Worm (Caenorhabditis elegans): ENCODE measurements around the gene vps-33.1.

vps-33.1 gene

ce11 chrIII:8667382-8667781, 33.3 kb upstream of the vps-33.1 start, which contains the start of gene dpy-19:
TSS of gene dpy-19 (minus strand) at chrIII:8667482.
- TF ChIP-seq him-1 (tag; optimal IDR thresholded peaks at IDR 0.05): no peak
- TF ChIP-seq W03F9.2 (tag; optimal IDR thresholded peaks at IDR 0.05): no peak
- TF ChIP-seq dao-5 (tag; optimal IDR thresholded peaks at IDR 0.05): no peak

ce11 chrIII:8668717-8669116, 32.0 kb upstream of the vps-33.1 start:
- TF ChIP-seq him-1 (tag; optimal IDR thresholded peaks at IDR 0.05): no peak
- TF ChIP-seq W03F9.2 (tag; optimal IDR thresholded peaks at IDR 0.05): no peak
- TF ChIP-seq dao-5 (tag; optimal IDR thresholded peaks at IDR 0.05): no peak

DNA sequence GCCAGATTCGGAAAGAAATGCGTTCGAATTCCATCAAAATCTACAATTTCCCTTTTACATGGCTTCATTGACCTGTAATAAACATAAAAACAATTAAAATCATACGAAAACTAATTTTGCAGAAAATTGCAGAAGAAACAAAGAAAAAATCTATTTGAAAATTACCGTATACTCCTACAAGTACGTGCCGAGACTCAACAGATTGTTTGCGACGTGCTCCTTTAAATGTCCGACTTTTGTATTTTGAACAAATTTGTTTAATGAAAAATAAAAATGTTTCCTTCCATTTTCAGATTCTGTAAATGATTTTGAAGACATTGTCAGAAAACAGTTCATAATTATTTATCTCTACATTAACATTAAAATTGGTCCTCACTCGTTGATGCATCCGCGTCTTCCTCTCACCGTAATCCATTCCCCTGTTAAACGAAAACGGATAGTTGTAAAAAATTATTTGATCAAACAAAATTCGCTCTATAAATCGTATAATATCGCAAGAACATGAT, 25.7 kb upstream of the vps-33.1 start, which contains the start of gene pgl-2:
Gene pgl-2 (minus strand): TSS at position 456 of the 506 bp plus-strand sequence.
- no peak for TF ChIP-seq dao-5 (tag; optimal IDR thresholded peaks at IDR 0.05)
- no peak for TF ChIP-seq W03F9.2 (tag; optimal IDR thresholded peaks at IDR 0.05)
- no peak for TF ChIP-seq him-1 (tag; optimal IDR thresholded peaks at IDR 0.05)

DNA sequence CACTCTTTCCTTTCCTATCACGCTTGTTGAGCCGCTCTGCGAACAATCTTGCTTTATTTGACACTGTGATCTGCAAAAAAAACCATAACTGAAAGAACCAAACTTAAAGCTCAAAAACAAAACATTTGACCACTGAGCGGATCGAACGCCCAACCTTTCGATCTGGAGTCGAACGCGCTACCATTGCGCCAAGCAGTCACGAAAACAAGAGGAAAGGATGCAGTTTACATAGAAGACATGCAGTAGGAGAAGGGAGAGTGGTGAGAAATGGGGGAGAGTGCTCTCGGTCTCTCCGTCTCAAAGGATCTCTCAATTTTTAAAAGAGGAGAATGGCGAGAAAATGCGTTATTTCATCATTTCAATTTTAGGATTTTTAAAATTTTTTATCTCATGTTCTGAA, 22.4 kb upstream of the vps-33.1 start:
- TF ChIP-seq dao-5 (tag; optimal IDR thresholded peaks at IDR 0.05) (peak; percentile 61), W03F9.2 (tag; optimal IDR thresholded peaks at IDR 0.05) (peak; percentile 18), him-1 (tag; optimal IDR thresholded peaks at IDR 0.05) (peak; percentile 75)

DNA sequence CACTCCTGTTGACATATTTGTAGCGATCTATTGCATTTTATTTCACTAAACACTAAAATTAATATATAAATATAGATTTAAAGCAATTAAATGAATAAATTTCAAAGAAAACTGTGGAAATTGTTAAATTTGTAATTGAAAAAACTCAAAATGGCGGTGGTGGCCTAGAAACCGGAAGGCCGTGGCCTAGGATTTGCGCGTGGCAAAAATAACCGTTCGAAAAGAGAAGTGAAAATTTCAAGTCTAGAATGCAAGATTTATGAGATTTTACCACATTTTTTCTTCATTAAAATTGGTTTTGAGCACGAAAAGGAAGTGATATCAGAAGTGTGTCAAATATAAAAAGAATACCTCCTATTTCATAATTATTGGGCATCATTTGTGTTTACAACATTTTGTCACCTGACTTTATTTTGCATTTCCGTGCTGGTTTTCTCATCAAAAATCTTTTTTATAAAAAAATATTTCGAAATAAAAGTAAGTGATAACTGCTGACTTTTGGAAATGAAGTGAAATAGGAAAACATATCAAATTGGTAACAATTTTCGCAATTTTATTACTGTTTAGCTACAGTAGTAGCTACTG, 17.0 kb upstream of the vps-33.1 start, which contains the start of gene fli-1:
Gene fli-1 (minus strand): TSS at position 58 of the 585 bp plus-strand sequence.
- TF ChIP-seq W03F9.2 (tag; optimal IDR thresholded peaks at IDR 0.05) (peak; percentile 52), him-1 (tag; optimal IDR thresholded peaks at IDR 0.05) (no peak)

DNA sequence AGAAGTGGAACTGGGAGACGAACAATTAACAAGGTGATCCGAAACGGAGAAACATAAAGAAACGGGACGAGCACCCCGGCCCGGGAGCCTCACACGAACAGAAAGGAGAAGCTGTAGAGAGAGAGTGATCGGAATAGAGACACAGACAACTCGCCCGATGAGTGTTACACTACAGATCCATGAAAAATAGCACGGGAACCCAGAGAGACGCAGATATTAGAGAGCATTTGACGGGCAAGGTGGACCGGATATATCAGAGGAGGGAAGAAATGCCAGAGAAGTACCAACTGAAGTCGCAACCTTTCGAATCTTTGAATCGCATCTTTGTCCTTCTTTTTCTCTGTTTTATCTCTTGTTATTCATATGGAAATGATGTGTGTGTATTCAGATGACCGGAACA, 16.3 kb upstream of the vps-33.1 start, which contains the start of gene anmt-1:
Gene anmt-1 (plus strand): TSS at position 388 of the 400 bp plus-strand sequence.
- no peak for TF ChIP-seq dao-5 (tag; optimal IDR thresholded peaks at IDR 0.05)
- no peak for TF ChIP-seq W03F9.2 (tag; optimal IDR thresholded peaks at IDR 0.05)
- TF ChIP-seq him-1 (tag; optimal IDR thresholded peaks at IDR 0.05): no peak

ce11 chrIII:8685590-8686240, 15.0 kb upstream of the vps-33.1 start:
- no peak for TF ChIP-seq him-1 (tag; optimal IDR thresholded peaks at IDR 0.05)
- TF ChIP-seq W03F9.2 (tag; optimal IDR thresholded peaks at IDR 0.05): no peak
- TF ChIP-seq dao-5 (tag; optimal IDR thresholded peaks at IDR 0.05): no peak

DNA sequence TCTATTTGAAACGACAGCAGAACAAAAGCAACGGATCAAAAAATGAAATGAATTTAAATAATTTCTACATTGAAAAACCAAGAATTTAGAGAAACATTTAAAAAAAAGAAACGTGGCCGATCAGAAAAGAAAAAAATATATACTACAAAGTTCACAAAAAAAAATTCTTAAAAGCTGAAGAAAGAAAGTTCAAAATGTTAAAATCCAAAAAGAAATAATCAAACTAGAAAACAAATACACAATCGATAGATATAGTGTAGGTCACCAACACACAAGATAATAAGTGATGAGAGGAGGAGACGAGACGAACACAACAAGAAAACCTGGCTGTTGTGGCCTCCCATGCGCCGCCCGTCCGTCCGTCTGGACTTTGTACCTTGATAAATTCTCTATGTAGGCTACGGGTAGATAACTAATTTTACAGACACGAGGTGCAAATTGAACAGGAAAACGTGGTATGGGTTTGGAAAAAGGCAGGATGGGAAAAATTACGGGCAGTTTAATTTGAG, 12.2 kb upstream of the vps-33.1 start, which contains the start of gene hadb-1:
Gene hadb-1 (minus strand): TSS at position 51 of the 509 bp plus-strand sequence.
- TF ChIP-seq him-1 (tag; optimal IDR thresholded peaks at IDR 0.05): no peak
- no peak for TF ChIP-seq dao-5 (tag; optimal IDR thresholded peaks at IDR 0.05)
- TF ChIP-seq W03F9.2 (tag; optimal IDR thresholded peaks at IDR 0.05): no peak

- TF ChIP-seq W03F9.2 (tag; optimal IDR thresholded peaks at IDR 0.05): no peak
- TF ChIP-seq dao-5 (tag; optimal IDR thresholded peaks at IDR 0.05): no peak
- TF ChIP-seq him-1 (tag; optimal IDR thresholded peaks at IDR 0.05): no peak
These were observed 11.6 kb upstream of the vps-33.1 start for ce11 chrIII:8689143-8689542.

- no peak for TF ChIP-seq him-1 (tag; optimal IDR thresholded peaks at IDR 0.05)
- no peak for TF ChIP-seq dao-5 (tag; optimal IDR thresholded peaks at IDR 0.05)
- peak; percentile 22 for TF ChIP-seq W03F9.2 (tag; optimal IDR thresholded peaks at IDR 0.05)
These were observed 11.1 kb upstream of the vps-33.1 start, which contains the start of gene B0303.4 for ce11 chrIII:8689655-8690054. TSS of gene B0303.4 (plus strand) at chrIII:8689850.

ce11 chrIII:8693322-8693721, 7.4 kb upstream of the vps-33.1 start, which contains the start of gene B0303.7:
TSS of gene B0303.7 (plus strand) at chrIII:8693622.
- TF ChIP-seq dao-5 (tag; optimal IDR thresholded peaks at IDR 0.05) (no peak), W03F9.2 (tag; optimal IDR thresholded peaks at IDR 0.05) (no peak), him-1 (tag; optimal IDR thresholded peaks at IDR 0.05) (no peak)

DNA sequence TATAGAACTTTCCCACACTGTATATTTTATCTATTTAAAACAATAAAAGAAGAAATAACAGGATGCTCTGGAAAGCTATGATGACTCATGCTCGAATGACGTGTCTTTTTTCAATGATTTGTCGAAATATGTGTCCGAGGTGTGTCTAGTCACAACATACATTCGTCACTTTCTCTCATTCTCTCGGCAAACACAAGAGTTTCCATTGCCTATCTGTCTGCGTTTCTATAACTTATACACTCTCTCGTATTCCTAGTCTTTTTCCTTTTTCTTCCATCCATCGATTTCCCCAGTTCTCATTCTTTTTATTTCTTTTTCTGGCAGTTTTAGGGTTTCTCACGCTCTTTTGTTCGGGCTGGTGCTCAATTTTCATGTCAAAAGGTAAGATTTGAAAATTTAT, 4.0 kb upstream of the vps-33.1 start:
- TF ChIP-seq him-1 (tag; optimal IDR thresholded peaks at IDR 0.05): no peak
- TF ChIP-seq dao-5 (tag; optimal IDR thresholded peaks at IDR 0.05): no peak
- TF ChIP-seq W03F9.2 (tag; optimal IDR thresholded peaks at IDR 0.05): no peak

ce11 chrIII:8697268-8697907, 3.3 kb upstream of the vps-33.1 start:
- no peak for TF ChIP-seq dao-5 (tag; optimal IDR thresholded peaks at IDR 0.05)
- no peak for TF ChIP-seq him-1 (tag; optimal IDR thresholded peaks at IDR 0.05)
- TF ChIP-seq W03F9.2 (tag; optimal IDR thresholded peaks at IDR 0.05): no peak

All from whole organism, L4/young adult.